Fruit fly (Drosophila melanogaster) whole organism, pupa: Measurements from ENCODE around the gene CG7739.

ENCODE experiments used
- CG10348 ChIP-seq: fragments of 200-800 bp; sonication (Bioruptor generic); IDR thresholded peaks from 2 replicates; pipeline ENCODE4 v1.3.6; 2022; ENCODE audit warnings: missing biosample characterization, missing genetic modification characterization
- CG12605 ChIP-seq: fragments of 200-800 bp; sonication (Bioruptor generic); IDR thresholded peaks from 2 replicates; pipeline ENCODE4 v1.3.6; 2022; ENCODE audit warnings: missing biosample characterization, missing genetic modification characterization
- CG13204 ChIP-seq: fragments of 200-800 bp; sonication (Bioruptor generic); optimal IDR thresholded peaks from 2 replicates; lab custom pipeline; 2018; ENCODE audit warnings: missing biosample characterization, mild to moderate bottlenecking, missing genetic modification characterization, moderate library complexity
- CG14655 ChIP-seq: fragments of 200-800 bp; sonication (Bioruptor generic); optimal IDR thresholded peaks from 3 replicates; lab custom pipeline; 2017; ENCODE audit warnings: mild to moderate bottlenecking, missing biosample characterization, missing genetic modification reagents, missing genetic modification characterization
- CG15710 ChIP-seq: fragments of 200-800 bp; sonication (Bioruptor generic); optimal IDR thresholded peaks from 2 replicates; lab custom pipeline; 2018; ENCODE audit warnings: missing biosample characterization, mild to moderate bottlenecking, missing genetic modification characterization, moderate library complexity
- CG17806 ChIP-seq: fragments of 200-800 bp; sonication (Bioruptor generic); optimal IDR thresholded peaks from 2 replicates; lab custom pipeline; 2018; ENCODE audit warnings: missing biosample characterization, mild to moderate bottlenecking, missing genetic modification characterization, moderate library complexity
- CG32121 ChIP-seq: fragments of 200-800 bp; sonication (Bioruptor generic); IDR thresholded peaks from 2 replicates; pipeline ENCODE4 v1.3.6; 2022; ENCODE audit warnings: missing biosample characterization, missing genetic modification characterization
- CG34367 ChIP-seq: fragments of 200-800 bp; sonication (Bioruptor generic); optimal IDR thresholded peaks from 2 replicates; lab custom pipeline; 2018; ENCODE audit warnings: missing biosample characterization, mild to moderate bottlenecking, missing genetic modification characterization
- CG4496 ChIP-seq: fragments of 200-800 bp; sonication (Bioruptor generic); IDR thresholded peaks from 3 replicates; pipeline ENCODE4 v1.3.6; 2022; ENCODE audit warnings: missing biosample characterization, missing genetic modification characterization
- CG8159 ChIP-seq: fragments of 200-800 bp; sonication (Bioruptor generic); optimal IDR thresholded peaks from 3 replicates; lab custom pipeline; 2018; ENCODE audit warnings: missing biosample characterization, mild to moderate bottlenecking, missing genetic modification characterization, moderate library complexity
- CG8301 ChIP-seq: fragments of 200-800 bp; sonication (Bioruptor generic); optimal IDR thresholded peaks from 2 replicates; lab custom pipeline; 2018; ENCODE audit warnings: missing biosample characterization, mild to moderate bottlenecking, missing genetic modification characterization
- CG9948 ChIP-seq: fragments of 200-800 bp; sonication (Bioruptor generic); optimal IDR thresholded peaks from 2 replicates; lab custom pipeline; 2018; ENCODE audit warnings: missing biosample characterization, mild to moderate bottlenecking, missing genetic modification characterization, moderate library complexity
- D1 ChIP-seq: fragments of 200-800 bp; sonication (Bioruptor generic); optimal IDR thresholded peaks from 2 replicates; lab custom pipeline; 2018; ENCODE audit warnings: missing biosample characterization, mild to moderate bottlenecking, missing genetic modification characterization, moderate library complexity
- EcR ChIP-seq: fragments of 200-800 bp; sonication (Bioruptor generic); optimal IDR thresholded peaks from 3 replicates; lab custom pipeline; 2019; ENCODE audit warnings: missing biosample characterization, missing genetic modification characterization, mild to moderate bottlenecking, moderate library complexity, missing genetic modification reagents
- Ets98B ChIP-seq: fragments of 200-800 bp; sonication (Bioruptor generic); IDR thresholded peaks from 2 replicates; pipeline ENCODE4 v1.3.6; 2022; ENCODE audit warnings: missing biosample characterization, missing genetic modification characterization
- Pif1A ChIP-seq: fragments of 200-800 bp; sonication (Bioruptor generic); optimal IDR thresholded peaks from 3 replicates; lab custom pipeline; 2016; ENCODE audit warnings: missing biosample characterization, missing genetic modification characterization
- Pif1B ChIP-seq: fragments of 200-800 bp; sonication (Bioruptor generic); optimal IDR thresholded peaks from 3 replicates; lab custom pipeline; 2016; ENCODE audit warnings: missing biosample characterization, missing genetic modification characterization
- Snoo ChIP-seq: fragments of 200-800 bp; sonication (Bioruptor generic); optimal IDR thresholded peaks from 3 replicates; lab custom pipeline; 2017; ENCODE audit warnings: missing biosample characterization, mild to moderate bottlenecking, missing genetic modification characterization, inconsistent platforms
- fd96Ca ChIP-seq: fragments of 200-800 bp; sonication (Bioruptor generic); IDR thresholded peaks from 3 replicates; pipeline ENCODE4 v1.3.6; 2022; ENCODE audit warnings: missing biosample characterization, missing genetic modification characterization
- gl ChIP-seq: fragments of 200-800 bp; sonication (Bioruptor generic); optimal IDR thresholded peaks from 2 replicates; lab custom pipeline; 2018; ENCODE audit warnings: missing biosample characterization, mild to moderate bottlenecking, missing genetic modification characterization
- rn ChIP-seq: fragments of 200-800 bp; sonication (Bioruptor generic); IDR thresholded peaks from 2 replicates; pipeline ENCODE4 v1.3.6; 2022; ENCODE audit warnings: missing biosample characterization, missing genetic modification characterization

Gene CG7739

DNA sequence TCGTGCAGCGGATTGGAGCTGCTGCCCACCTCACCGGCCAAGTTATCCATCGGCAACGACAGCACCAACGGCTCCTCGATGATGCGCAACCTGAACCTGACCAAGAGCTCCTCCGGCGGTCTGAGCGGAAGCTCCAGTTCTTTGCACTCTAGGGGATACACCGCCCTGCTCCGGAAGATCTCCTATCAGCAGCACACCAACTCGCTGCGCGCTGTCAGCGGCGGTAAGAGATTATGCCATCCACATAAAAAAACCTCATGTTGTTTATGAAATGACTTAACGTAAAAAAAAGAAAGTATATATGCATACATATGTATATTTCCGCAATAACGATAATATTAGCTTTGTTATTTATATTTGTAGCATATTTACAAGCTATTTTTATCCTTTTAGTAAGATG, 5.9 kb upstream of the CG7739 start:
- TF ChIP-seq EcR (GFP tag; lab: Kevin White, UChicago) (peak; percentile 68), rn (GFP tag; lab: Robert Waterston, UW) (no peak)

DNA sequence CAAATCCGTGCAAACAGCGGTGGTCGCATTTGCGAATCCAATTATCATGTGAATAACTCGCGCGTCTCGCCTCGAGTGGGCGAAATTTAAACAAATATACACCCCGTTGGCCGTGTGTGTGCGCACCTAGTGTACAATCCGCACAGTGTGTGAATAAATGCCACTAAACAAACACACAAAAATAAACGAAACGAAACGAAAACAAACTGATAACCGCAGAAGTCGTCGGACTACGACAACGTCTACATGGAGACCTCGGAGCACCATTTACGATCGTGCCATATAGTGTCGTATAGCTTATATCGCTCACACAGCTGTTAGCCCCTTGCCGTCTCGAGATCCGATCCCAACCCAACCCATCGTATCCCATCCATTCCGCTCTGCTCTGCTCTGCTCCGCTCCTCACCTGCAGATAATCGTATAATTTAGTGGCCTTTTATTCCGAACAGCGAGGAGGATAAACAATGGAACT, 3.7 kb upstream of the CG7739 start:
- TF ChIP-seq CG4496 (GFP tag; lab: Robert Waterston, UW) (peak; percentile 53; the same call in 1 of the 3 replicates), Pif1B (GFP tag; lab: Kevin White, UChicago) (peak; percentile 25), Ets98B (GFP tag; lab: Robert Waterston, UW) (peak; percentile 24; the same call in 1 of the 2 replicates), CG32121 (GFP tag; lab: Robert Waterston, UW) (no peak), CG12605 (GFP tag; lab: Robert Waterston, UW) (peak; percentile 61; the same call in 1 of the 2 replicates), CG10348 (GFP tag; lab: Robert Waterston, UW) (no peak), fd96Ca (peak; percentile 57; the same call in 1 of the 3 replicates), EcR (GFP tag; lab: Kevin White, UChicago) (peak; percentile 82), CG13204 (no peak)

DNA sequence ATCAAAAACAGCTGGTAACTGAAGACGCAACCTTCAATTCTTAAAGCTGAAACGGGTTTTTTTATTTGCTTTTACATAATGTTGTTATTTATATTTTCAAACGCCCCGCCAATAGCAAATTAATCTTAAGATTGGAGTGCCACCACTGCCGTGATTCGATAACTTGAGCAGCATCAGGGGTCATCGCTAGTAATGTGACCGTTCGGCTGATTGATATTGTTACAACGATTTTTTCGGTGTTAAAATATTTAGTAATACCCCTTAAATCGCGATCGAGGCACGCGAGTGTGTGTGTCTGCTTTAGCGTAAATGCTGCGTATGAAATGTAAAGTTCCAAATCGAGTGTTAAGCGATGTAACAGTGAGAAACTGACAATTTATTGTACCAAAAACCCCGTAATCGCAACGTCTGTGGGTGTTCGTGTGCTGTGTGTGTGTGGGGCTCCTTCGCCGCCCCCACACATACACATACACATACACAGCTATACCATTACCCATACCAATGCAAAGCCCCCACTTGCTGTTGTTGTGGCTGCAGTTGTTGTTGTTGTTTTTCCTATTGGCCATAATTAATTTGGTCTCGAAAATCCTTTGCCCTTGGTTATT, 3.1 kb upstream of the CG7739 start, which contains the start of gene dop:
Gene dop, plus strand, starts transcription at position 185 of the 605 bp plus-strand sequence.
- peak; percentile 20 for TF ChIP-seq Snoo (tag; lab: Kevin White, UChicago)
- TF ChIP-seq CG10348 (GFP tag; lab: Robert Waterston, UW) = no peak
- no peak for TF ChIP-seq CG4496 (GFP tag; lab: Robert Waterston, UW)
- TF ChIP-seq Pif1A (GFP tag; lab: Kevin White, UChicago) = no peak

DNA sequence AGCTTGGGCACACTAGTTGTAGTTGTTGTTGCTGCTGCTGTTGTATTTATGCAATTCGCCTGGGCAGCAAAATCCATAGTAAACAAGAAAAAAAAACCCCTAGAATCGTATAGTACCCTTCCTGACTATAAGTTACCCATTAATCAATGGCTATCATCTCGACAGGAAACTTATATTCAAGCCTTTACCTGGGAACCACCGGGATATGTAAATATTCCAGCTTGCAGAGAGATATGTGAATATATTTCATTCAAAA, 914 bp upstream of the CG7739 start:
- TF ChIP-seq CG10348 (GFP tag; lab: Robert Waterston, UW) (no peak), rn (GFP tag; lab: Robert Waterston, UW) (no peak), CG34367 (tag; lab: Kevin White, UChicago) (no peak), Ets98B (GFP tag; lab: Robert Waterston, UW) (no peak), CG8301 (tag; lab: Kevin White, UChicago) (no peak), Pif1B (GFP tag; lab: Kevin White, UChicago) (no peak), CG15710 (tag; lab: Kevin White, UChicago) (no peak), CG14655 (GFP tag; lab: Kevin White, UChicago) (no peak), CG32121 (GFP tag; lab: Robert Waterston, UW) (no peak), CG13204 (no peak), CG8159 (tag; lab: Kevin White, UChicago) (no peak), CG12605 (GFP tag; lab: Robert Waterston, UW) (no peak), fd96Ca (no peak), CG4496 (GFP tag; lab: Robert Waterston, UW) (no peak), Snoo (tag; lab: Kevin White, UChicago) (no peak), D1 (tag; lab: Kevin White, UChicago) (no peak), CG17806 (tag; lab: Kevin White, UChicago) (no peak), EcR (GFP tag; lab: Kevin White, UChicago) (no peak), Pif1A (GFP tag; lab: Kevin White, UChicago) (no peak)
- TF ChIP-seq, all 21 proteins: peak for 0

DNA sequence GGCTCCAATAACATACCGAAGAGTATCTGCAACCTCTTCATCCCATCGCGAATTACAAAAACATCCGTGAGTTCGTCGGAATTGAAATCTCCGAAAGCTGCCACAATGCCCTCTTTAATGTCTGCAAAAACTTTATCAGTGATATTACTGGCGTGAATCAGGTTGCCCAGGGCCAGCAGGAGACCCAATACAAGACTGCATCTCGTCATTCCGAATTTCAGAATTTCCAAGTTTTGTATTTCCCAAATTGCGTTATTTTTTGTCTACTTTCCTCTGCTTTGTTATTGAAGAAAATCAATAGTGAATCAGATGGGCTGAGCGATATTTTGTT, 173 bp downstream of the CG7739 start:
- TF ChIP-seq CG4496 (GFP tag; lab: Robert Waterston, UW) (no peak; the same call in 2 of the 3 replicates), gl (tag; lab: Kevin White, UChicago) (no peak), Pif1B (GFP tag; lab: Kevin White, UChicago) (no peak), CG32121 (GFP tag; lab: Robert Waterston, UW) (no peak), Pif1A (GFP tag; lab: Kevin White, UChicago) (no peak), CG9948 (no peak), Snoo (tag; lab: Kevin White, UChicago) (no peak), rn (GFP tag; lab: Robert Waterston, UW) (no peak), CG8301 (tag; lab: Kevin White, UChicago) (no peak), CG8159 (tag; lab: Kevin White, UChicago) (no peak), CG34367 (tag; lab: Kevin White, UChicago) (no peak), CG13204 (no peak), fd96Ca (no peak), D1 (tag; lab: Kevin White, UChicago) (no peak), Ets98B (GFP tag; lab: Robert Waterston, UW) (no peak)

DNA sequence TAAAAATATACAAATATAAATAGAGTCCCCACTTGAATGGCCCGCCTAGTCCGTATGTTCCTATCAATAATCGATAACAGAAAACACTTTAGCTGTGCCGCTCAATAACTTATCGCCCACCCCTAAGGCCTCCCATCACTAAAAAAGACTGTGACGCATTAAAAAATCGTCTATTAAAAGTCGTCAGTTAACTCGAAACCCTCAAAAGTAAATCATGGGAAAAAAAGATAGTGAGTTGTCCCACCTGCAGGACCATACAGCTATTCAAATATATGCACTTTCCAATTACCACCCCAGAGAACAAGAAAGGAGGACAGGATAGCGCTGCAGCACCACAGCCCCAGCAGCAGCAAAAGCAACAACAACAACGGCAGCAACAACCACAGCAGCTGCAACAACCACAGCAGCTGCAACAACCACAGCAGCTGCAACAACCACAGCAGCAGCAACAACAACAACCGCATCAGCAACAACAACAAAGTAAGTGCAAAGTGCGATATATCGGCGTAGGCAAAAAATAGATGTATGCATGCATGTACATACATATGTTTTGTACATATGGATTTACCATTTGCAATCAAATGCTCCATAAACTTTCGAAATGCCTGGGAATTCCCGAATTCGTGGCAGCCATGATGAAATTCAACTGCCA, 8.7 kb downstream of the CG7739 start, which contains the start of gene AGO2:
Gene AGO2, plus strand, starts transcription at position 121 of the 652 bp plus-strand sequence.
- TF ChIP-seq CG12605 (GFP tag; lab: Robert Waterston, UW) (peak; percentile 92), fd96Ca (no peak), CG13204 (no peak), CG8301 (tag; lab: Kevin White, UChicago) (peak; percentile 90), rn (GFP tag; lab: Robert Waterston, UW) (peak; percentile 82), CG15710 (tag; lab: Kevin White, UChicago) (peak; percentile 25), CG14655 (GFP tag; lab: Kevin White, UChicago) (peak; percentile 94), Pif1A (GFP tag; lab: Kevin White, UChicago) (peak; percentile 89), CG9948 (peak; percentile 51), gl (tag; lab: Kevin White, UChicago) (peak; percentile 99), CG8159 (tag; lab: Kevin White, UChicago) (peak; percentile 75), CG17806 (tag; lab: Kevin White, UChicago) (no peak), D1 (tag; lab: Kevin White, UChicago) (peak; percentile 64), CG34367 (tag; lab: Kevin White, UChicago) (no peak), CG10348 (GFP tag; lab: Robert Waterston, UW) (no peak), CG4496 (GFP tag; lab: Robert Waterston, UW) (peak; percentile 96), EcR (GFP tag; lab: Kevin White, UChicago) (peak; percentile 44), Pif1B (GFP tag; lab: Kevin White, UChicago) (no peak), Ets98B (GFP tag; lab: Robert Waterston, UW) (peak; percentile 94), Snoo (tag; lab: Kevin White, UChicago) (no peak), CG32121 (GFP tag; lab: Robert Waterston, UW) (peak; percentile 93)
- TF ChIP-seq, all 21 proteins: peak for 14
